Fruit fly (Drosophila melanogaster) whole organism, wandering third instar larva: ENCODE data around the gene Nfs1.

Source experiments
- Abd-B ChIP-seq: fragments of >200 bp; optimal IDR thresholded peaks from 2 replicates; lab custom pipeline; 2017; ENCODE audit warnings: missing biosample characterization, missing genetic modification characterization
- CG32264 ChIP-seq: fragments of 200-800 bp; sonication (Bioruptor generic); optimal IDR thresholded peaks from 2 replicates; lab custom pipeline; 2016; ENCODE audit warnings: missing biosample characterization, missing genetic modification characterization
- CG9705 ChIP-seq: fragments of 200-800 bp; sonication (Bioruptor generic); optimal IDR thresholded peaks from 2 replicates; lab custom pipeline; 2018; ENCODE audit warnings: missing biosample characterization, mild to moderate bottlenecking, missing genetic modification characterization
- CrebA ChIP-seq: fragments of 200-800 bp; sonication (Bioruptor generic); optimal IDR thresholded peaks from 2 replicates; lab custom pipeline; 2016; ENCODE audit warnings: missing biosample characterization, mild to moderate bottlenecking, missing genetic modification characterization, borderline replicate concordance
- Dfd ChIP-seq: fragments of >200 bp; optimal IDR thresholded peaks from 2 replicates; lab custom pipeline; 2017; ENCODE audit warnings: missing biosample characterization, missing genetic modification characterization
- Dif ChIP-seq: fragments of 200-275, 200-300 bp; sonication (Bioruptor generic); optimal IDR thresholded peaks from 2 replicates; lab custom pipeline; 2018; ENCODE audit warnings: missing biosample characterization, missing genetic modification characterization; ENCODE audit not compliant: partially characterized antibody
- GATAd ChIP-seq: sonication (Bioruptor generic); optimal IDR thresholded peaks from 2 replicates; lab custom pipeline; 2016; ENCODE audit warnings: missing biosample characterization, missing genetic modification characterization
- HLH106 ChIP-seq: fragments of 200-800 bp; optimal IDR thresholded peaks from 3 replicates; lab custom pipeline; 2019; ENCODE audit warnings: missing biosample characterization, mild to moderate bottlenecking, missing genetic modification characterization, moderate library complexity
- Hnf4 ChIP-seq: fragments of 200-800 bp; sonication (Bioruptor generic); optimal IDR thresholded peaks from 2 replicates; lab custom pipeline; 2016; ENCODE audit warnings: missing biosample characterization, mild to moderate bottlenecking, missing genetic modification characterization
- Hr78 ChIP-seq: fragments of >200 bp; optimal IDR thresholded peaks from 2 replicates; lab custom pipeline; 2017; ENCODE audit warnings: missing biosample characterization, missing genetic modification characterization
- Hr83 ChIP-seq: fragments of 200-300 bp; sonication (Bioruptor generic); optimal IDR thresholded peaks from 2 replicates; lab custom pipeline; 2016; ENCODE audit warnings: missing biosample characterization, mild to moderate bottlenecking, missing genetic modification characterization, moderate library complexity; ENCODE audit not compliant: poor library complexity, severe bottlenecking
- Jra ChIP-seq: sonication (Bioruptor generic); optimal IDR thresholded peaks from 2 replicates; lab custom pipeline; 2016; ENCODE audit warnings: missing biosample characterization, missing genetic modification characterization
- Mio ChIP-seq: sonication (Bioruptor generic); optimal IDR thresholded peaks from 2 replicates; lab custom pipeline; 2016; ENCODE audit warnings: missing biosample characterization, missing genetic modification characterization
- Myc ChIP-seq: fragments of >200 bp; optimal IDR thresholded peaks from 2 replicates; lab custom pipeline; 2017
- N ChIP-seq: fragments of >200 bp; optimal IDR thresholded peaks from 2 replicates; lab custom pipeline; 2018; ENCODE audit warnings: missing biosample characterization, missing external identifiers, missing genetic modification characterization
- OdsH ChIP-seq: fragments of 200-800 bp; sonication (Bioruptor generic); optimal IDR thresholded peaks from 2 replicates; lab custom pipeline; 2016; ENCODE audit warnings: missing biosample characterization, mild to moderate bottlenecking, missing genetic modification characterization
- Rel ChIP-seq, 2 experiments: fragments of 200-800 bp; sonication (Bioruptor generic) in 1 of 2; optimal IDR thresholded peaks; 2 replicates in 1 of 2; 3 replicates in 1 of 2; lab custom pipeline; 2016 to 2019; ENCODE audit warnings: mild to moderate bottlenecking in 2 of 2, missing biosample characterization in 2 of 2, missing genetic modification characterization in 2 of 2, moderate library complexity in 1 of 2
- Sp1 ChIP-seq: fragments of 200-800 bp; sonication (Bioruptor generic); optimal IDR thresholded peaks from 3 replicates; lab custom pipeline; 2019; ENCODE audit warnings: missing biosample characterization, mild to moderate bottlenecking, missing genetic modification characterization, moderate library complexity
- Vsx2 ChIP-seq: fragments of 200-300, 225-300 bp; sonication (Bioruptor generic); optimal IDR thresholded peaks from 2 replicates; lab custom pipeline; 2018; ENCODE audit warnings: missing biosample characterization, missing genetic modification characterization; ENCODE audit not compliant: partially characterized antibody
- br ChIP-seq: fragments of 200-800 bp; sonication (Bioruptor generic); optimal IDR thresholded peaks from 2 replicates; lab custom pipeline; 2016; ENCODE audit warnings: missing biosample characterization, missing genetic modification characterization
- brk ChIP-seq: fragments of 200-800 bp; sonication (Bioruptor generic); optimal IDR thresholded peaks from 2 replicates; lab custom pipeline; 2016; ENCODE audit warnings: missing biosample characterization, mild to moderate bottlenecking, missing genetic modification characterization
- dl ChIP-seq, 2 experiments: fragments of 175-275, 200-275 bp in 1 of 2; fragments of 200-275 bp in 1 of 2; sonication (Bioruptor generic); optimal IDR thresholded peaks; lab custom pipeline; 2018; ENCODE audit warnings: mild to moderate bottlenecking in 2 of 2, missing biosample characterization in 2 of 2, missing genetic modification characterization in 2 of 2, moderate library complexity in 2 of 2; ENCODE audit not compliant: partially characterized antibody in 2 of 2, insufficient read depth in 1 of 2
- dmrt93B ChIP-seq: fragments of 200-800 bp; sonication (Bioruptor generic); optimal IDR thresholded peaks from 2 replicates; lab custom pipeline; 2018; ENCODE audit warnings: missing biosample characterization, mild to moderate bottlenecking, missing genetic modification characterization
- dsf ChIP-seq: sonication (Bioruptor generic); optimal IDR thresholded peaks from 2 replicates; lab custom pipeline; 2016; ENCODE audit warnings: missing biosample characterization, missing genetic modification characterization, borderline replicate concordance
- ey ChIP-seq: fragments of 200-800 bp; sonication (Bioruptor generic); optimal IDR thresholded peaks from 2 replicates; lab custom pipeline; 2016; ENCODE audit warnings: missing biosample characterization, missing genetic modification characterization
- foxo ChIP-seq, 2 experiments: fragments of 200-800 bp; sonication (Bioruptor generic); optimal IDR thresholded peaks; 2 replicates in 1 of 2; 3 replicates in 1 of 2; lab custom pipeline; 2016 to 2017; ENCODE audit warnings: missing biosample characterization in 2 of 2, missing genetic modification characterization in 2 of 2
- fru ChIP-seq: fragments of 200-800 bp; sonication (Bioruptor generic); optimal IDR thresholded peaks from 3 replicates; lab custom pipeline; 2016; ENCODE audit warnings: missing biosample characterization, mild to moderate bottlenecking, missing genetic modification characterization
- h ChIP-seq: fragments of 200-800 bp; sonication (Bioruptor generic); optimal IDR thresholded peaks from 3 replicates; lab custom pipeline; 2016; ENCODE audit warnings: missing biosample characterization, mild to moderate bottlenecking, missing genetic modification characterization
- jim ChIP-seq: fragments of 175-275, 200-325 bp; sonication (Bioruptor generic); optimal IDR thresholded peaks from 2 replicates; lab custom pipeline; 2016; ENCODE audit warnings: missing biosample characterization, mild to moderate bottlenecking, missing genetic modification characterization
- lola ChIP-seq: fragments of >200 bp; optimal IDR thresholded peaks from 2 replicates; lab custom pipeline; 2017; ENCODE audit warnings: missing biosample characterization, missing genetic modification characterization
- pan ChIP-seq: fragments of >200 bp; optimal IDR thresholded peaks from 2 replicates; lab custom pipeline; 2017
- psq ChIP-seq: fragments of 200-800 bp; sonication (Bioruptor generic); optimal IDR thresholded peaks from 3 replicates; lab custom pipeline; 2017; ENCODE audit warnings: missing biosample characterization, mild to moderate bottlenecking, missing genetic modification characterization, moderate library complexity
- rgr ChIP-seq: fragments of 200-800 bp; sonication (Bioruptor generic); optimal IDR thresholded peaks from 3 replicates; lab custom pipeline; 2016; ENCODE audit warnings: missing biosample characterization, mild to moderate bottlenecking, missing genetic modification characterization
- sage ChIP-seq: fragments of 200-800 bp; sonication (Bioruptor generic); optimal IDR thresholded peaks from 2 replicates; lab custom pipeline; 2016; ENCODE audit warnings: missing biosample characterization, mild to moderate bottlenecking, missing genetic modification characterization
- sv ChIP-seq: fragments of 200-800 bp; sonication (Bioruptor generic); optimal IDR thresholded peaks from 3 replicates; lab custom pipeline; 2016; ENCODE audit warnings: missing biosample characterization, missing genetic modification characterization
- tai ChIP-seq: sonication (Bioruptor generic); optimal IDR thresholded peaks from 2 replicates; lab custom pipeline; 2016; ENCODE audit warnings: missing biosample characterization, missing genetic modification characterization
- usp ChIP-seq: fragments of >200 bp; optimal IDR thresholded peaks from 2 replicates; lab custom pipeline; 2017; ENCODE audit warnings: missing biosample characterization, missing genetic modification characterization
- woc ChIP-seq: sonication (Bioruptor generic); optimal IDR thresholded peaks from 2 replicates; lab custom pipeline; 2016; ENCODE audit warnings: missing biosample characterization, mild to moderate bottlenecking, missing genetic modification characterization

The Nfs1 gene

dm6 chr2L:12006397-12007330, 7.2 kb downstream of the Nfs1 start:
- TF ChIP-seq Hnf4 (GFP tag; lab: Kevin White, UChicago), result no peak
- peak; percentile 93 for TF ChIP-seq woc (GFP tag; lab: Kevin White, UChicago)
- peak; percentile 88 for TF ChIP-seq psq (GFP tag; lab: Kevin White, UChicago)
- TF ChIP-seq Dif (GFP tag; lab: Kevin White, UChicago), result no peak
- peak; percentile 83 for TF ChIP-seq rgr (GFP tag; lab: Kevin White, UChicago)
- no peak for TF ChIP-seq CrebA (GFP tag; lab: Kevin White, UChicago)
- no peak for TF ChIP-seq Hr78 (GFP tag; lab: Kevin White, UChicago)
- no peak for TF ChIP-seq usp (GFP tag; lab: Kevin White, UChicago)
- peak; percentile 56 to 70 for TF ChIP-seq dl (GFP tag; optimal IDR thresholded peaks at IDR 0.05; lab: Kevin White, UChicago; ENCODE audit: insufficient read depth in 1 of 2, partially characterized antibody in 2 of 2)
- no peak for TF ChIP-seq Jra
- TF ChIP-seq Dfd, result peak; percentile 30
- TF ChIP-seq HLH106, result peak; percentile 95
- TF ChIP-seq fru (GFP tag; lab: Kevin White, UChicago), result peak; percentile 83
- no peak for TF ChIP-seq pan
- peak; percentile 78 for TF ChIP-seq Hr83 (GFP tag; lab: Kevin White, UChicago)
- TF ChIP-seq h (GFP tag; lab: Kevin White, UChicago), result peak; percentile 64
- TF ChIP-seq lola (GFP tag; lab: Kevin White, UChicago), result no peak
- no peak for TF ChIP-seq Mio (GFP tag; lab: Kevin White, UChicago)
- peak; percentile 86 for TF ChIP-seq OdsH
- TF ChIP-seq Abd-B (GFP tag; lab: Kevin White, UChicago), result no peak
- no peak for TF ChIP-seq N (GFP tag; lab: Kevin White, UChicago)
- TF ChIP-seq CG32264 (GFP tag; lab: Kevin White, UChicago), result peak; percentile 46
- TF ChIP-seq Myc (lab: Kevin White, UChicago), result no peak
- TF ChIP-seq Vsx2 (GFP tag; lab: Kevin White, UChicago), result no peak
- peak; percentile 57 for TF ChIP-seq br (GFP tag; lab: Kevin White, UChicago)
- peak; percentile 88 for TF ChIP-seq sv (GFP tag; lab: Kevin White, UChicago)
- no peak for TF ChIP-seq brk (GFP tag; lab: Kevin White, UChicago)
- TF ChIP-seq dmrt93B (GFP tag; lab: Kevin White, UChicago), result peak; percentile 86
- peak; percentile 62 to 88 for TF ChIP-seq foxo (GFP tag; optimal IDR thresholded peaks at IDR 0.05; lab: Kevin White, UChicago)
- TF ChIP-seq sage (GFP tag; lab: Kevin White, UChicago), result peak; percentile 77
- peak; percentile 87 for TF ChIP-seq CG9705 (GFP tag; lab: Kevin White, UChicago)
- peak; percentile 70 for TF ChIP-seq jim (GFP tag; lab: Kevin White, UChicago)
- peak; percentile 54 for TF ChIP-seq ey (GFP tag; lab: Kevin White, UChicago)
- no peak for TF ChIP-seq GATAd (GFP tag; lab: Kevin White, UChicago)
- no peak for TF ChIP-seq dsf (GFP tag; lab: Kevin White, UChicago)
- TF ChIP-seq tai, result no peak
- peak; percentile 97 for TF ChIP-seq Sp1 (GFP tag; lab: Kevin White, UChicago)
- no peak for TF ChIP-seq Rel (GFP tag; optimal IDR thresholded peaks at IDR 0.05; lab: Kevin White, UChicago)
- peak; percentile 87 for TF ChIP-seq Rel (tag; optimal IDR thresholded peaks at IDR 0.05; lab: Kevin White, UChicago)

- no peak for TF ChIP-seq Vsx2 (GFP tag; lab: Kevin White, UChicago)
- no peak for TF ChIP-seq Myc (lab: Kevin White, UChicago)
- peak; percentile 78 to 87 for TF ChIP-seq dl (GFP tag; optimal IDR thresholded peaks at IDR 0.05; lab: Kevin White, UChicago; ENCODE audit: insufficient read depth in 1 of 2, partially characterized antibody in 2 of 2)
- TF ChIP-seq Hr83 (GFP tag; lab: Kevin White, UChicago), result peak; percentile 88
- TF ChIP-seq Jra, result peak; percentile 86
- TF ChIP-seq Dfd, result no peak
- TF ChIP-seq HLH106, result peak; percentile 51
- no peak for TF ChIP-seq pan
- no peak for TF ChIP-seq OdsH
- TF ChIP-seq CG32264 (GFP tag; lab: Kevin White, UChicago), result no peak
- TF ChIP-seq psq (GFP tag; lab: Kevin White, UChicago), result no peak
- no peak for TF ChIP-seq tai
- peak; percentile 76 for TF ChIP-seq br (GFP tag; lab: Kevin White, UChicago)
- peak; percentile 12 for TF ChIP-seq dmrt93B (GFP tag; lab: Kevin White, UChicago)
- no peak for TF ChIP-seq sv (GFP tag; lab: Kevin White, UChicago)
- TF ChIP-seq sage (GFP tag; lab: Kevin White, UChicago), result no peak
- peak; percentile 86 for TF ChIP-seq h (GFP tag; lab: Kevin White, UChicago)
- TF ChIP-seq jim (GFP tag; lab: Kevin White, UChicago), result no peak
- TF ChIP-seq rgr (GFP tag; lab: Kevin White, UChicago), result peak; percentile 45
- TF ChIP-seq N (GFP tag; lab: Kevin White, UChicago), result no peak
- TF ChIP-seq Sp1 (GFP tag; lab: Kevin White, UChicago), result peak; percentile 76
- TF ChIP-seq Rel (GFP tag; optimal IDR thresholded peaks at IDR 0.05; lab: Kevin White, UChicago), result no peak
- peak; percentile 96 for TF ChIP-seq Rel (tag; optimal IDR thresholded peaks at IDR 0.05; lab: Kevin White, UChicago)
- peak; percentile 48 for TF ChIP-seq ey (GFP tag; lab: Kevin White, UChicago)
- no peak for TF ChIP-seq lola (GFP tag; lab: Kevin White, UChicago)
- no peak for TF ChIP-seq GATAd (GFP tag; lab: Kevin White, UChicago)
- TF ChIP-seq Hr78 (GFP tag; lab: Kevin White, UChicago), result no peak
- TF ChIP-seq brk (GFP tag; lab: Kevin White, UChicago), result no peak
- no peak for TF ChIP-seq CrebA (GFP tag; lab: Kevin White, UChicago)
- peak; percentile 45 for TF ChIP-seq Hnf4 (GFP tag; lab: Kevin White, UChicago)
- no peak for TF ChIP-seq dsf (GFP tag; lab: Kevin White, UChicago)
- no peak for TF ChIP-seq woc (GFP tag; lab: Kevin White, UChicago)
- no peak for TF ChIP-seq usp (GFP tag; lab: Kevin White, UChicago)
- no peak for TF ChIP-seq foxo (GFP tag; optimal IDR thresholded peaks at IDR 0.05; lab: Kevin White, UChicago)
- no peak for TF ChIP-seq Mio (GFP tag; lab: Kevin White, UChicago)
- TF ChIP-seq Abd-B (GFP tag; lab: Kevin White, UChicago), result no peak
- TF ChIP-seq fru (GFP tag; lab: Kevin White, UChicago), result peak; percentile 56
Measured at dm6 chr2L:12007331-12007791, 7.9 kb downstream of the Nfs1 start.
